3 worm cellular contexts compared by ENCODE assay signal in the genomic region with DNA sequence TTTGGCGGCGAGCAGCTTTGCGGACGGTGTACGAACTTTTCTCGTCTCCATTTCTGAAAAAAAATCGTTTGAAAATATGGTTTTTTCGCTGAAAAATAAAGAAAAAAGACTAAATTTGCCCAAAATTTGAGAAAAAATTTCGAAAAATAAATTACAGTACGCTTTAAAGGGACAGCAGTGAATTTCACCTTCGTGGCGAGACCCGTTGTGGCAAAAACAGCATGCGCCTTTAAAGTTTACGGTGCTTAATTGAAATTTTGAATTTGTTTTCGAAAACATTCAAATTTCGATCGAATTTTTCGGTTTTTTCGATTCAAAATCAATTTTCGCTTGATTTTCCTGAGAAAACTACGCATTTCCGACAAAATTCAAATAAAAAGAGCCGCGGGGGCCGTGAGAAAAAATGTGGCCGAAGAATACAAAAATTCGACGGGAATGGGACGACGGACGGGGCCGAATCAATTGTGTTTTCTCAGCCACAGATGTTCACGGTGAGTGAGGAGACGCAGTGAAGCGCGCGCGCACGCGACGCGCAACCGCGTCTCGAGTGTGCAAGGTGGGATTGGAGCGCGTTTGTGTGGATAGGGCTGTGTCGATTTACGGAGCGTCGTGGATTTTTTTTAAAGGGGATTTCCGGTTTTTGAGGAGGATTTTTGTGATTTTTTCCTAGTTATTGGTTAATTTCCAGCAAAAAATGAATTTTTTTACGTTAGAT.
TF ChIP-seq lines count a peak whose summit lies in the region.

A gene (minus strand): TSS at position 55 of the 715 bp plus-strand sequence.

TF ChIP-seq in whole organism, L1 larva, 84 proteins besides CTCF, POLR2A, EP300 and RAD21 (continued from another document and continues in another):
- TF ChIP-seq elt-3 (tag; optimal IDR thresholded peaks at IDR 0.05; lab: Kevin White, UChicago): peak in 5 of 6 experiments; percentile 46 to 84 (median 71)
- no peak for TF ChIP-seq fkh-4 (tag; optimal IDR thresholded peaks at IDR 0.05; lab: Kevin White, UChicago; ENCODE audit: borderline replicate concordance)
- no peak for TF ChIP-seq unc-30 (tag; optimal IDR thresholded peaks at IDR 0.05; lab: Kevin White, UChicago)
- peak; percentile 56 for TF ChIP-seq F16B12.6 (tag; optimal IDR thresholded peaks at IDR 0.05; lab: Kevin White, UChicago)
- peak; percentile 88 for TF ChIP-seq unc-130 (tag; optimal IDR thresholded peaks at IDR 0.05; lab: Kevin White, UChicago)
- peak; percentile 75 for TF ChIP-seq nhr-19 (GFP tag; conservative IDR thresholded peaks at IDR 0.05; lab: Robert Waterston, UW)
- peak; percentile 95 for TF ChIP-seq C16A3.4 (tag; optimal IDR thresholded peaks at IDR 0.05; lab: Kevin White, UChicago)
- TF ChIP-seq lin-13 (GFP tag; optimal IDR thresholded peaks at IDR 0.05; lab: Kevin White, UChicago): peak; percentile 97
- no peak for TF ChIP-seq alr-1 (tag; optimal IDR thresholded peaks at IDR 0.05; lab: Kevin White, UChicago; ENCODE audit: borderline replicate concordance)
- peak; percentile 19 for TF ChIP-seq mef-2 (tag; optimal IDR thresholded peaks at IDR 0.05; lab: Kevin White, UChicago)
- TF ChIP-seq C04F5.9 (tag; optimal IDR thresholded peaks at IDR 0.05; lab: Kevin White, UChicago): peak; percentile 61
- TF ChIP-seq ztf-11 (tag; optimal IDR thresholded peaks at IDR 0.05; lab: Kevin White, UChicago): peak in 1 of 2 experiments; percentile 58
- peak; percentile 87 to 94 for TF ChIP-seq efl-1 (optimal IDR thresholded peaks at IDR 0.05; lab: Kevin White, UChicago)
- peak; percentile 82 to 97 for TF ChIP-seq efl-1 (GFP tag; optimal IDR thresholded peaks at IDR 0.05 in 1 of 2; lab: Kevin White, UChicago)
- no peak for TF ChIP-seq egl-13 (tag; optimal IDR thresholded peaks at IDR 0.05; lab: Kevin White, UChicago)
- no peak for TF ChIP-seq nhr-84 (tag; optimal IDR thresholded peaks at IDR 0.05; lab: Kevin White, UChicago)
- TF ChIP-seq pax-3 (tag; optimal IDR thresholded peaks at IDR 0.05; lab: Kevin White, UChicago): peak; percentile 75
- TF ChIP-seq zip-4 (GFP tag; optimal IDR thresholded peaks at IDR 0.05; lab: Kevin White, UChicago): no peak
- TF ChIP-seq dpl-1 (GFP tag; optimal IDR thresholded peaks at IDR 0.05; lab: Kevin White, UChicago): peak; percentile 79 to 88 (median 83)
- peak; percentile 40 for TF ChIP-seq sox-4 (tag; optimal IDR thresholded peaks at IDR 0.05; lab: Kevin White, UChicago)
- peak; percentile 92 for TF ChIP-seq fkh-10 (GFP tag; optimal IDR thresholded peaks at IDR 0.05; lab: Kevin White, UChicago)
- peak; percentile 83 for TF ChIP-seq snpc-4 (tag; optimal IDR thresholded peaks at IDR 0.05; lab: Kevin White, UChicago)
- TF ChIP-seq C34B4.2 (tag; optimal IDR thresholded peaks at IDR 0.05; lab: Kevin White, UChicago): no peak
- no peak for TF ChIP-seq efl-3 (GFP tag; optimal IDR thresholded peaks at IDR 0.05; lab: Kevin White, UChicago)
- peak; percentile 99 for TF ChIP-seq lin-15B (tag; optimal IDR thresholded peaks at IDR 0.05; lab: Kevin White, UChicago)
- TF ChIP-seq pqm-1 (tag; optimal IDR thresholded peaks at IDR 0.05; lab: Kevin White, UChicago): no peak
- TF ChIP-seq ztf-4 (tag; optimal IDR thresholded peaks at IDR 0.05; lab: Kevin White, UChicago): no peak
- no peak for TF ChIP-seq ama-1 (optimal IDR thresholded peaks at IDR 0.05; lab: Kevin White, UChicago)
- peak; percentile 69 for TF ChIP-seq nhr-85 (tag; lab: Kevin White, UChicago)
- no peak for TF ChIP-seq aha-1 (tag; optimal IDR thresholded peaks at IDR 0.05; lab: Kevin White, UChicago)
- TF ChIP-seq zag-1 (tag; optimal IDR thresholded peaks at IDR 0.05; lab: Kevin White, UChicago): peak; percentile 31
- peak; percentile 73 for TF ChIP-seq jun-1 (tag; optimal IDR thresholded peaks at IDR 0.05; lab: Kevin White, UChicago)
- TF ChIP-seq egl-27 (tag; optimal IDR thresholded peaks at IDR 0.05; lab: Kevin White, UChicago): peak; percentile 57 to 68
- peak; percentile 93 for TF ChIP-seq isw-1 (GFP tag; IDR thresholded peaks at IDR 0.05; lab: Robert Waterston, UW)
- peak; percentile 84 for TF ChIP-seq xbp-1 (tag; optimal IDR thresholded peaks at IDR 0.05; lab: Kevin White, UChicago)
- peak; percentile 79 for TF ChIP-seq swsn-7 (tag; optimal IDR thresholded peaks at IDR 0.05; lab: Kevin White, UChicago)
- TF ChIP-seq skn-1 (tag; optimal IDR thresholded peaks at IDR 0.05; lab: Kevin White, UChicago): peak; percentile 96
- peak; percentile 89 for TF ChIP-seq nhr-77 (tag; optimal IDR thresholded peaks at IDR 0.05; lab: Kevin White, UChicago)
- TF ChIP-seq ceh-8 (GFP tag; optimal IDR thresholded peaks at IDR 0.05; lab: Kevin White, UChicago): no peak
- peak; percentile 97 for TF ChIP-seq fkh-8 (tag; optimal IDR thresholded peaks at IDR 0.05; lab: Kevin White, UChicago)
- TF ChIP-seq nhr-11 (tag; optimal IDR thresholded peaks at IDR 0.05; lab: Kevin White, UChicago): peak; percentile 38

TF ChIP-seq in whole organism, L3 larva, 47 proteins besides CTCF, POLR2A, EP300 and RAD21 (continued from another document):
- TF ChIP-seq fkh-2 (tag; optimal IDR thresholded peaks at IDR 0.05; lab: Kevin White, UChicago): no peak
- TF ChIP-seq nhr-11 (tag; optimal IDR thresholded peaks at IDR 0.05; lab: Kevin White, UChicago): peak; percentile 54
- peak; percentile 92 for TF ChIP-seq pha-4 (tag; optimal IDR thresholded peaks at IDR 0.05; lab: Kevin White, UChicago)
- no peak for TF ChIP-seq ceh-82 (tag; optimal IDR thresholded peaks at IDR 0.05; lab: Kevin White, UChicago)
- no peak for TF ChIP-seq ZK546.5 (tag; optimal IDR thresholded peaks at IDR 0.05; lab: Kevin White, UChicago)
- no peak for TF ChIP-seq zag-1 (tag; optimal IDR thresholded peaks at IDR 0.05; lab: Kevin White, UChicago)
- TF ChIP-seq sea-2 (GFP tag; optimal IDR thresholded peaks at IDR 0.05; lab: Kevin White, UChicago): no peak
- no peak for TF ChIP-seq unc-62 (GFP tag; optimal IDR thresholded peaks at IDR 0.05; lab: Kevin White, UChicago)
- no peak for TF ChIP-seq nhr-12 (tag; optimal IDR thresholded peaks at IDR 0.05; lab: Kevin White, UChicago)
- TF ChIP-seq egl-27 (tag; optimal IDR thresholded peaks at IDR 0.05; lab: Kevin White, UChicago): peak; percentile 50
- peak; percentile 70 for TF ChIP-seq skn-1 (tag; optimal IDR thresholded peaks at IDR 0.05; lab: Kevin White, UChicago)
- TF ChIP-seq nhr-23 (tag; optimal IDR thresholded peaks at IDR 0.05; lab: Kevin White, UChicago): peak; percentile 86
- no peak for TF ChIP-seq nhr-67 (tag; optimal IDR thresholded peaks at IDR 0.05; lab: Kevin White, UChicago)
- TF ChIP-seq lin-39 (tag; optimal IDR thresholded peaks at IDR 0.05; lab: Kevin White, UChicago): peak; percentile 100
- no peak for TF ChIP-seq elt-3 (tag; optimal IDR thresholded peaks at IDR 0.05; lab: Kevin White, UChicago)
- peak; percentile 76 for TF ChIP-seq egl-5 (tag; optimal IDR thresholded peaks at IDR 0.05; lab: Kevin White, UChicago)
- TF ChIP-seq nhr-28 (tag; optimal IDR thresholded peaks at IDR 0.05; lab: Kevin White, UChicago): no peak
- TF ChIP-seq hmg-11 (tag; optimal IDR thresholded peaks at IDR 0.05; lab: Kevin White, UChicago): peak; percentile 94
- TF ChIP-seq ceh-28 (tag; optimal IDR thresholded peaks at IDR 0.05; lab: Kevin White, UChicago): peak; percentile 75
- TF ChIP-seq nfya-1 (tag; optimal IDR thresholded peaks at IDR 0.05; lab: Kevin White, UChicago; ENCODE audit: insufficient read depth): peak; percentile 95
- no peak for TF ChIP-seq ztf-11 (tag; optimal IDR thresholded peaks at IDR 0.05; lab: Kevin White, UChicago)
- no peak for TF ChIP-seq fos-1 (tag; optimal IDR thresholded peaks at IDR 0.05; lab: Kevin White, UChicago)
- peak; percentile 91 for TF ChIP-seq nhr-25 (tag; optimal IDR thresholded peaks at IDR 0.05; lab: Kevin White, UChicago)
- no peak for TF ChIP-seq aly-2 (tag; optimal IDR thresholded peaks at IDR 0.05; lab: Kevin White, UChicago)
- TF ChIP-seq nhr-77 (tag; optimal IDR thresholded peaks at IDR 0.05; lab: Kevin White, UChicago): no peak
- peak; percentile 56 for TF ChIP-seq lsy-12 (tag; optimal IDR thresholded peaks at IDR 0.05; lab: Kevin White, UChicago)
- TF ChIP-seq ama-1 (optimal IDR thresholded peaks at IDR 0.05; lab: Kevin White, UChicago): peak; percentile 46
- peak; percentile 55 for TF ChIP-seq fkh-10 (GFP tag; optimal IDR thresholded peaks at IDR 0.05; lab: Kevin White, UChicago)
- TF ChIP-seq R02D3.7 (tag; optimal IDR thresholded peaks at IDR 0.05; lab: Kevin White, UChicago): peak; percentile 96

TF ChIP-seq in whole organism, young adult, 124 proteins besides CTCF, POLR2A, EP300 and RAD21 (continued from another document and continues in another):
- TF ChIP-seq xnd-1 (tag; optimal IDR thresholded peaks at IDR 0.05; lab: Kevin White, UChicago) (peak; percentile 92), hmg-1.2 (GFP tag; IDR thresholded peaks at IDR 0.05; lab: Robert Waterston, UW) (peak; percentile 70; the same call in 1 of the 2 replicates), lin-54 (GFP tag; optimal IDR thresholded peaks at IDR 0.05; lab: Kevin White, UChicago) (peak; percentile 68), ztf-28 (GFP tag; IDR thresholded peaks at IDR 0.05; lab: Robert Waterston, UW) (no peak), tbx-9 (tag; optimal IDR thresholded peaks at IDR 0.05; lab: Kevin White, UChicago; ENCODE audit: borderline replicate concordance) (no peak), pbrm-1 (GFP tag; IDR thresholded peaks at IDR 0.05; lab: Robert Waterston, UW) (peak; percentile 48; the same call in 1 of the 2 replicates), F37B4.10 (GFP tag; IDR thresholded peaks at IDR 0.05; lab: Robert Waterston, UW) (no peak), aptf-3 (GFP tag; IDR thresholded peaks at IDR 0.05; lab: Robert Waterston, UW) (no peak), dpff-1 (tag; optimal IDR thresholded peaks at IDR 0.05; lab: Kevin White, UChicago) (no peak), D2030.7 (GFP tag; IDR thresholded peaks at IDR 0.05; lab: Robert Waterston, UW) (peak; percentile 73), Y53F4B.3 (GFP tag; IDR thresholded peaks at IDR 0.05; lab: Robert Waterston, UW) (no peak), lag-1 (GFP tag; IDR thresholded peaks at IDR 0.05; lab: Robert Waterston, UW) (no peak), Y95B8A.8 (GFP tag; IDR thresholded peaks at IDR 0.05; lab: Robert Waterston, UW) (0 out of 2 replicates have a peak, but pooled peaks have one; percentile 10), unc-130 (GFP tag; optimal IDR thresholded peaks at IDR 0.05; lab: Kevin White, UChicago) (no peak), madf-6 (GFP tag; IDR thresholded peaks at IDR 0.05; lab: Robert Waterston, UW) (peak; percentile 96), sea-2 (GFP tag; IDR thresholded peaks at IDR 0.05; lab: Robert Waterston, UW) (no peak), bed-2 (GFP tag; IDR thresholded peaks at IDR 0.05; lab: Robert Waterston, UW) (0 out of 2 replicates have a peak, but pooled peaks have one; percentile 34), B0261.1 (tag; optimal IDR thresholded peaks at IDR 0.05; lab: Kevin White, UChicago) (no peak), Y67H2A.10 (GFP tag; conservative IDR thresholded peaks at IDR 0.05; lab: Robert Waterston, UW) (peak; percentile 61), tlf-1 (GFP tag; optimal IDR thresholded peaks at IDR 0.05; lab: Kevin White, UChicago) (no peak), ztf-6 (GFP tag; IDR thresholded peaks at IDR 0.05; lab: Robert Waterston, UW) (no peak), F57A8.1 (GFP tag; optimal IDR thresholded peaks at IDR 0.05; lab: Kevin White, UChicago) (no peak), nfya-2 (GFP tag; IDR thresholded peaks at IDR 0.05; lab: Robert Waterston, UW) (no peak), F57C9.4 (tag; optimal IDR thresholded peaks at IDR 0.05; lab: Kevin White, UChicago) (no peak), sdz-38 (tag; optimal IDR thresholded peaks at IDR 0.05; lab: Kevin White, UChicago) (no peak), ama-1 (optimal IDR thresholded peaks at IDR 0.05; lab: Kevin White, UChicago) (no peak), ama-1 (GFP tag; optimal IDR thresholded peaks at IDR 0.05; lab: Kevin White, UChicago) (no peak), zfh-2 (GFP tag; conservative IDR thresholded peaks at IDR 0.05; lab: Robert Waterston, UW) (peak; percentile 98), attf-5 (GFP tag; optimal IDR thresholded peaks at IDR 0.05; lab: Kevin White, UChicago) (peak; percentile 99), sptf-2 (GFP tag; optimal IDR thresholded peaks at IDR 0.05; lab: Kevin White, UChicago) (peak; percentile 58), egl-44 (GFP tag; IDR thresholded peaks at IDR 0.05; lab: Robert Waterston, UW) (no peak), cebp-2 (GFP tag; IDR thresholded peaks at IDR 0.05; lab: Robert Waterston, UW) (no peak), attf-3 (GFP tag; conservative IDR thresholded peaks at IDR 0.05; lab: Robert Waterston, UW) (peak; percentile 53), mxl-1 (tag; optimal IDR thresholded peaks at IDR 0.05; lab: Kevin White, UChicago) (no peak), ceh-100 (GFP tag; IDR thresholded peaks at IDR 0.05; lab: Robert Waterston, UW) (no peak), hmg-20 (GFP tag; IDR thresholded peaks at IDR 0.05; lab: Robert Waterston, UW) (no peak), lin-35 (GFP tag; optimal IDR thresholded peaks at IDR 0.05; lab: Kevin White, UChicago) (peak in 1 of 3 experiments; percentile 82), cebp-1 (GFP tag; IDR thresholded peaks at IDR 0.05; lab: Robert Waterston, UW) (no peak), cebp-1 (tag; optimal IDR thresholded peaks at IDR 0.05; lab: Kevin White, UChicago) (peak; percentile 80), efl-1 (GFP tag; optimal IDR thresholded peaks at IDR 0.05; lab: Kevin White, UChicago) (no peak), chd-7 (tag; optimal IDR thresholded peaks at IDR 0.05; lab: Kevin White, UChicago) (no peak), unc-62 (GFP tag; optimal IDR thresholded peaks at IDR 0.05; lab: Kevin White, UChicago) (no peak), ceh-27 (GFP tag; optimal IDR thresholded peaks at IDR 0.05; lab: Kevin White, UChicago) (peak; percentile 96), nhr-90 (tag; optimal IDR thresholded peaks at IDR 0.05; lab: Kevin White, UChicago) (no peak), K11D2.4 (GFP tag; IDR thresholded peaks at IDR 0.05; lab: Robert Waterston, UW) (peak; percentile 61; the same call in 1 of the 2 replicates), nfyb-1 (GFP tag; IDR thresholded peaks at IDR 0.05; lab: Robert Waterston, UW) (peak; percentile 67; the same call in 1 of the 2 replicates), madf-8 (GFP tag; conservative IDR thresholded peaks at IDR 0.05; lab: Robert Waterston, UW) (peak; percentile 88), ccch-3 (GFP tag; optimal IDR thresholded peaks at IDR 0.05; lab: Kevin White, UChicago) (peak; percentile 2), lsy-27 (tag; optimal IDR thresholded peaks at IDR 0.05; lab: Kevin White, UChicago; ENCODE audit: borderline replicate concordance, insufficient read depth) (no peak), F10E7.11 (tag; optimal IDR thresholded peaks at IDR 0.05; lab: Kevin White, UChicago) (no peak), ceh-40 (GFP tag; IDR thresholded peaks at IDR 0.05; lab: Robert Waterston, UW) (no peak), B0336.3 (GFP tag; IDR thresholded peaks at IDR 0.05; lab: Robert Waterston, UW) (peak; percentile 71), ZK185.1 (tag; optimal IDR thresholded peaks at IDR 0.05; lab: Kevin White, UChicago; ENCODE audit: poor library complexity, severe bottlenecking) (no peak), K12H6.12 (tag; optimal IDR thresholded peaks at IDR 0.05; lab: Kevin White, UChicago) (peak; percentile 94), F33H1.4 (GFP tag; IDR thresholded peaks at IDR 0.05; lab: Robert Waterston, UW) (peak; percentile 98), tbp1 (GFP tag; optimal IDR thresholded peaks at IDR 0.05; lab: Kevin White, UChicago) (peak; percentile 1), pha-4 (tag; optimal IDR thresholded peaks at IDR 0.05; lab: Kevin White, UChicago) (peak; percentile 58), Y79H2A.3 (GFP tag; conservative IDR thresholded peaks at IDR 0.05; lab: Robert Waterston, UW) (no peak), ceh-91 (GFP tag; IDR thresholded peaks at IDR 0.05; lab: Robert Waterston, UW) (peak; percentile 69; the same call in 1 of the 2 replicates), ceh-58 (GFP tag; IDR thresholded peaks at IDR 0.05; lab: Robert Waterston, UW) (no peak), rpc-1 (optimal IDR thresholded peaks at IDR 0.05; lab: Kevin White, UChicago) (no peak), rpc-1 (tag; optimal IDR thresholded peaks at IDR 0.05; lab: Kevin White, UChicago) (no peak), mel-28 (tag; optimal IDR thresholded peaks at IDR 0.05; lab: Kevin White, UChicago; ENCODE audit: borderline replicate concordance) (no peak)
